Fruit fly (Drosophila melanogaster): ENCODE results near the gene RasGAP1.

Gene RasGAP1

dm6 chr3L:9836524-9837047 lies 18.5 kb downstream of the RasGAP1 start, which contains the start of gene I-2 (continued):
- peak; percentile 31 for TF ChIP-seq phol (tag; optimal IDR thresholded peaks at IDR 0.05)
- no peak for TF ChIP-seq CHES-1-like (GFP tag; optimal IDR thresholded peaks at IDR 0.05)
- no peak for TF ChIP-seq Mad (GFP tag; optimal IDR thresholded peaks at IDR 0.05)
- no peak for TF ChIP-seq esg (GFP tag; conservative IDR thresholded peaks at IDR 0.05)
- TF ChIP-seq hbn (GFP tag; IDR thresholded peaks at IDR 0.05; ENCODE audit: partially characterized antibody) = peak; percentile 70
- TF ChIP-seq HmgZ (tag; optimal IDR thresholded peaks at IDR 0.05) = peak; percentile 51
- TF ChIP-seq vvl (GFP tag; IDR thresholded peaks at IDR 0.05) = peak; percentile 29; the same call in 1 of the 2 replicates
- TF ChIP-seq sna (GFP tag; IDR thresholded peaks at IDR 0.05; ENCODE audit: partially characterized antibody) = peak; percentile 58
- TF ChIP-seq wor (GFP tag; IDR thresholded peaks at IDR 0.05) = no peak
- peak; percentile 93 for TF ChIP-seq CG13287 (GFP tag; IDR thresholded peaks at IDR 0.05; ENCODE audit: partially characterized antibody)
- no peak for TF ChIP-seq Usf (GFP tag; optimal IDR thresholded peaks at IDR 0.05)
- no peak for TF ChIP-seq Adf1 (GFP tag; IDR thresholded peaks at IDR 0.05)
- TF ChIP-seq amos (GFP tag; IDR thresholded peaks at IDR 0.05; ENCODE audit: partially characterized antibody) = peak; percentile 85
- TF ChIP-seq MBD-R2 (GFP tag; IDR thresholded peaks at IDR 0.05) = peak; percentile 84
- TF ChIP-seq CG30403 (GFP tag; optimal IDR thresholded peaks at IDR 0.05) = no peak
- no peak for TF ChIP-seq lmd (GFP tag; IDR thresholded peaks at IDR 0.05)
- 0 out of 2 replicates have a peak, but pooled peaks have one; percentile 28 for TF ChIP-seq chm (GFP tag; IDR thresholded peaks at IDR 0.05)
- TF ChIP-seq chinmo (GFP tag; IDR thresholded peaks at IDR 0.05; ENCODE audit: partially characterized antibody) = peak; percentile 61; the same call in 1 of the 4 replicates
- peak; percentile 64 for TF ChIP-seq CG3995 (GFP tag; optimal IDR thresholded peaks at IDR 0.05)
- TF ChIP-seq hb (GFP tag; IDR thresholded peaks at IDR 0.05; ENCODE audit: partially characterized antibody) = peak; percentile 73; the same call in 2 of the 3 replicates
- TF ChIP-seq CG31224 (GFP tag; IDR thresholded peaks at IDR 0.05) = no peak
- TF ChIP-seq stwl (tag; optimal IDR thresholded peaks at IDR 0.05) = peak; percentile 70
- TF ChIP-seq CG7556 (GFP tag; optimal IDR thresholded peaks at IDR 0.05) = no peak
- TF ChIP-seq Dp (GFP tag; optimal IDR thresholded peaks at IDR 0.05) = peak; percentile 28
- TF ChIP-seq E2f2 (GFP tag; IDR thresholded peaks at IDR 0.05) = peak; percentile 45; the same call in 1 of the 2 replicates
- TF ChIP-seq CG42726 (GFP tag; IDR thresholded peaks at IDR 0.05; ENCODE audit: partially characterized antibody) = peak; percentile 79
- TF ChIP-seq HLH54F (GFP tag; optimal IDR thresholded peaks at IDR 0.05) = no peak
- peak; percentile 61 for TF ChIP-seq CG12659 (GFP tag; optimal IDR thresholded peaks at IDR 0.05)
- no peak for TF ChIP-seq CG2199 (GFP tag; IDR thresholded peaks at IDR 0.05)
- TF ChIP-seq HmgD (GFP tag; optimal IDR thresholded peaks at IDR 0.05) = peak; percentile 45
- peak; percentile 60 for TF ChIP-seq CG15514 (GFP tag; optimal IDR thresholded peaks at IDR 0.05)
- TF ChIP-seq mld (GFP tag; IDR thresholded peaks at IDR 0.05; ENCODE audit: partially characterized antibody) = 0 out of 3 replicates have a peak, but pooled peaks have one; percentile 41
- TF ChIP-seq ind (GFP tag; optimal IDR thresholded peaks at IDR 0.05) = no peak
- TF ChIP-seq CG10267 (tag; optimal IDR thresholded peaks at IDR 0.05) = peak; percentile 43
- peak; percentile 32; the same call in 1 of the 2 replicates for TF ChIP-seq Rfx (GFP tag; IDR thresholded peaks at IDR 0.05)
- TF ChIP-seq nerfin-2 (GFP tag; IDR thresholded peaks at IDR 0.05; ENCODE audit: partially characterized antibody) = peak; percentile 77
- peak; percentile 45 for TF ChIP-seq pita (GFP tag; optimal IDR thresholded peaks at IDR 0.05)
- peak; percentile 82 for TF ChIP-seq CG34224 (GFP tag; IDR thresholded peaks at IDR 0.05; ENCODE audit: partially characterized antibody)
- TF ChIP-seq sug (tag; optimal IDR thresholded peaks at IDR 0.05) = peak; percentile 39
- peak; percentile 84 for TF ChIP-seq BEAF-32 (GFP tag; optimal IDR thresholded peaks at IDR 0.05)
- TF ChIP-seq Gug (GFP tag; IDR thresholded peaks at IDR 0.05) = no peak
- TF ChIP-seq Doc3 (GFP tag; IDR thresholded peaks at IDR 0.05; ENCODE audit: partially characterized antibody) = peak; percentile 80
- no peak for TF ChIP-seq CG10462 (GFP tag; optimal IDR thresholded peaks at IDR 0.05)
- TF ChIP-seq YL-1 (GFP tag; optimal IDR thresholded peaks at IDR 0.05) = peak; percentile 19
- peak; percentile 89 for TF ChIP-seq unc-4 (GFP tag; IDR thresholded peaks at IDR 0.05; ENCODE audit: partially characterized antibody)
- TF ChIP-seq CG17186 (GFP tag; optimal IDR thresholded peaks at IDR 0.05) = peak; percentile 90
- TF ChIP-seq CG32767 (GFP tag; IDR thresholded peaks at IDR 0.05) = no peak
- TF ChIP-seq CG4617 (GFP tag; optimal IDR thresholded peaks at IDR 0.05; ENCODE audit: borderline replicate concordance) = peak; percentile 75
- no peak for TF ChIP-seq ap (GFP tag; IDR thresholded peaks at IDR 0.05)

Data from whole organism, embryonic.